Worm (Caenorhabditis elegans) whole organism, early embryonic: ENCODE measurements around the gene T20B3.1.

ENCODE experiments used
- ceh-36 ChIP-seq: sonication (generic microtip); optimal IDR thresholded peaks from 2 replicates; lab custom pipeline; 2016; ENCODE audit warnings: missing genetic modification characterization, inconsistent platforms, missing compliant biosample characterization
- tra-4 ChIP-seq: sonication (generic microtip); optimal IDR thresholded peaks from 2 replicates; lab custom pipeline; 2017; ENCODE audit warnings: missing genetic modification characterization, missing compliant biosample characterization

DNA sequence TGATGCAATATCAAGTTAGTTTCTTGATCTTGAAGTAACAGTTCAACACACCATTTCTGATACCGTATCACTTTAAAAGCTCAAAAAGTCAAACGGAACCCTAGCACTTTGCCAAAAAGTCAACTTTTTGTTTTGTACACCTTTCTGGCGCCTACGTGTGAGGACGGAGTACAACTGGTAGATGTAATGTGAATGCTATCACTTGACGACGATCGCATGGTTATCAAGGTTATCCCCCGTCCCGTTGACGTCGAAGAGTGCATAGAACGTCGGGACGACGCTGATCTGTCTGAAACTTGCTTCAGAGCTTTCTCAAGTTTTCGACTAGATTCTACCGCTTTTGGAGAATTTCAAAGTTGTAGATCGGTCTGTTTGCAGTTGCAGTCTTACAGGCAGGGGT is 35.4 kb upstream of the T20B3.1 start:
- TF ChIP-seq ceh-36 (tag; lab: Kevin White, UChicago) (no peak), tra-4 (no peak)
